Worm (Caenorhabditis elegans): ENCODE measurements around the gene tin-9.2.

Gene tin-9.2

ce11 chrIV:13108430-13108829, 9.6 kb downstream of the tin-9.2 start:
- no peak for TF ChIP-seq lin-39 (tag; optimal IDR thresholded peaks at IDR 0.05)

- TF ChIP-seq tbx-2 (tag; optimal IDR thresholded peaks at IDR 0.05) = no peak
- TF ChIP-seq nhr-237 (tag; optimal IDR thresholded peaks at IDR 0.05) = no peak
- TF ChIP-seq lin-39 (tag; optimal IDR thresholded peaks at IDR 0.05) = no peak
- TF ChIP-seq fkh-10 (GFP tag; optimal IDR thresholded peaks at IDR 0.05) = no peak
- no peak for TF ChIP-seq zag-1 (tag; optimal IDR thresholded peaks at IDR 0.05)
- peak; percentile 57 for TF ChIP-seq egl-5 (tag; optimal IDR thresholded peaks at IDR 0.05)
- no peak for TF ChIP-seq nhr-43 (tag; optimal IDR thresholded peaks at IDR 0.05; ENCODE audit: poor library complexity, severe bottlenecking)
- TF ChIP-seq mdl-1 (tag; optimal IDR thresholded peaks at IDR 0.05) = peak; percentile 14
- no peak for TF ChIP-seq ceh-9 (tag; optimal IDR thresholded peaks at IDR 0.05)
- peak; percentile 1 for TF ChIP-seq nhr-23 (tag; optimal IDR thresholded peaks at IDR 0.05)
- TF ChIP-seq snpc-4 (tag; optimal IDR thresholded peaks at IDR 0.05) = no peak
- TF ChIP-seq ceh-28 (tag; optimal IDR thresholded peaks at IDR 0.05) = no peak
- no peak for TF ChIP-seq fos-1 (tag; optimal IDR thresholded peaks at IDR 0.05)
- no peak for TF ChIP-seq ama-1 (optimal IDR thresholded peaks at IDR 0.05)
Measured at ce11 chrIV:13109751-13110150, 11.0 kb downstream of the tin-9.2 start, which contains the start of gene best-1. Gene best-1, minus strand, starts transcription at chrIV:13109779.

ce11 chrIV:13110876-13111275, 12.1 kb downstream of the tin-9.2 start:
- TF ChIP-seq tbx-2 (tag; optimal IDR thresholded peaks at IDR 0.05) (no peak), hmg-11 (tag; optimal IDR thresholded peaks at IDR 0.05) (no peak), ceh-82 (tag; optimal IDR thresholded peaks at IDR 0.05) (no peak), nhr-25 (tag; optimal IDR thresholded peaks at IDR 0.05) (peak; percentile 6)

ce11 chrIV:13112982-13113381, 14.2 kb downstream of the tin-9.2 start, which contains the start of gene best-2:
Gene best-2, minus strand, starts transcription at chrIV:13113082.
- TF ChIP-seq nhr-67 (tag; optimal IDR thresholded peaks at IDR 0.05) (no peak), tbx-2 (tag; optimal IDR thresholded peaks at IDR 0.05) (no peak), nhr-76 (tag; optimal IDR thresholded peaks at IDR 0.05) (no peak), nhr-43 (tag; optimal IDR thresholded peaks at IDR 0.05; ENCODE audit: poor library complexity, severe bottlenecking) (no peak), daf-12 (tag; optimal IDR thresholded peaks at IDR 0.05) (no peak), lin-15B (tag; optimal IDR thresholded peaks at IDR 0.05) (no peak), fkh-10 (GFP tag; optimal IDR thresholded peaks at IDR 0.05) (no peak), ceh-28 (tag; optimal IDR thresholded peaks at IDR 0.05) (no peak), ztf-4 (tag; optimal IDR thresholded peaks at IDR 0.05) (no peak), nhr-77 (tag; optimal IDR thresholded peaks at IDR 0.05) (no peak), sea-2 (GFP tag; optimal IDR thresholded peaks at IDR 0.05) (no peak), nhr-28 (tag; optimal IDR thresholded peaks at IDR 0.05) (no peak), skn-1 (tag; optimal IDR thresholded peaks at IDR 0.05) (no peak), ceh-82 (tag; optimal IDR thresholded peaks at IDR 0.05) (no peak)

ce11 chrIV:13116679-13117078, 17.9 kb downstream of the tin-9.2 start:
- TF ChIP-seq lsy-12 (tag; optimal IDR thresholded peaks at IDR 0.05) (no peak), ztf-11 (tag; optimal IDR thresholded peaks at IDR 0.05) (no peak), ztf-4 (tag; optimal IDR thresholded peaks at IDR 0.05) (no peak), zag-1 (tag; optimal IDR thresholded peaks at IDR 0.05) (no peak), lin-15B (tag; optimal IDR thresholded peaks at IDR 0.05) (no peak), fkh-2 (tag; optimal IDR thresholded peaks at IDR 0.05) (no peak), ZK546.5 (tag; optimal IDR thresholded peaks at IDR 0.05) (no peak), tbx-2 (tag; optimal IDR thresholded peaks at IDR 0.05) (no peak), nhr-43 (tag; optimal IDR thresholded peaks at IDR 0.05; ENCODE audit: poor library complexity, severe bottlenecking) (no peak), nhr-77 (tag; optimal IDR thresholded peaks at IDR 0.05) (no peak), jun-1 (tag; optimal IDR thresholded peaks at IDR 0.05) (no peak), unc-39 (tag; optimal IDR thresholded peaks at IDR 0.05) (no peak), lin-39 (tag; optimal IDR thresholded peaks at IDR 0.05) (no peak)

ce11 chrIV:13118794-13119193, 20.0 kb downstream of the tin-9.2 start, which contains the start of gene unc-30:
Gene unc-30, plus strand, starts transcription at chrIV:13118977.
- peak; percentile 58 for TF ChIP-seq nfya-1 (tag; optimal IDR thresholded peaks at IDR 0.05; ENCODE audit: insufficient read depth)
- peak; percentile 34 for TF ChIP-seq lin-39 (tag; optimal IDR thresholded peaks at IDR 0.05)
- no peak for TF ChIP-seq hmg-11 (tag; optimal IDR thresholded peaks at IDR 0.05)
